Worm (Caenorhabditis elegans) whole organism, L4 larva: ENCODE results near the gene srbc-37.

Experiments
- F44E2.7 ChIP-seq: fragments of 200-800 bp; sonication (Bioruptor generic); IDR thresholded peaks from 2 replicates; pipeline ENCODE4 v2.1.2; 2022; ENCODE audit warnings: missing genetic modification characterization, missing compliant biosample characterization
- F49E8.2 ChIP-seq: sonication (generic microtip); optimal IDR thresholded peaks from 2 replicates; lab custom pipeline; 2016; ENCODE audit warnings: missing compliant biosample characterization, mild to moderate bottlenecking, missing genetic modification characterization, borderline replicate concordance
- T26A8.4 ChIP-seq: fragments of 200-800 bp; sonication (Bioruptor generic); IDR thresholded peaks from 2 replicates; pipeline ENCODE4 v1.3.6; 2022; ENCODE audit warnings: missing genetic modification characterization, missing compliant biosample characterization
- Y5F2A.4 ChIP-seq: fragments of 200-800 bp; sonication (Bioruptor generic); optimal IDR thresholded peaks from 2 replicates; lab custom pipeline; 2018; ENCODE audit warnings: mild to moderate bottlenecking, missing genetic modification characterization, missing compliant biosample characterization
- aha-1 ChIP-seq: fragments of 150-350 bp; peaks from one replicate; lab custom pipeline; 2014; ENCODE audit warnings: missing biosample characterization, missing genetic modification characterization
- aly-2 ChIP-seq: sonication (generic microtip); optimal IDR thresholded peaks from 2 replicates; lab custom pipeline; 2018; ENCODE audit warnings: missing biosample characterization, missing genetic modification characterization
- ama-1 ChIP-seq: fragments of 150-350 bp; optimal IDR thresholded peaks from 2 replicates; lab custom pipeline; 2014; ENCODE audit warnings: inconsistent platforms, mixed read lengths
- ceh-20 ChIP-seq: fragments of 200-800 bp; sonication (Bioruptor generic); IDR thresholded peaks from 2 replicates; pipeline ENCODE4 v1.3.6; 2022; ENCODE audit warnings: missing genetic modification reagents, missing genetic modification characterization, missing compliant biosample characterization
- ceh-62 ChIP-seq: sonication (generic microtip); optimal IDR thresholded peaks from 2 replicates; lab custom pipeline; 2017; ENCODE audit warnings: missing biosample characterization, missing genetic modification characterization
- cey-2 ChIP-seq: sonication (generic microtip); optimal IDR thresholded peaks from 3 replicates; lab custom pipeline; 2017; ENCODE audit warnings: missing genetic modification characterization, mild to moderate bottlenecking, missing compliant biosample characterization, antibody characterized with exemption, borderline replicate concordance; ENCODE audit not compliant: insufficient read depth
- ctbp-1 ChIP-seq: fragments of 200-800 bp; sonication (Bioruptor generic); IDR thresholded peaks from 2 replicates; pipeline ENCODE4 v1.3.6; 2022; ENCODE audit warnings: missing genetic modification reagents, missing genetic modification characterization, missing compliant biosample characterization
- daf-16 ChIP-seq, 3 experiments: sonication (generic microtip); optimal IDR thresholded peaks; 2 replicates each; lab custom pipeline; 2016 to 2017; ENCODE audit warnings: missing genetic modification characterization in 3 of 3, missing genetic modification reagents in 3 of 3, mild to moderate bottlenecking in 2 of 3, missing compliant biosample characterization in 2 of 3, missing biosample characterization in 1 of 3, moderate library complexity in 1 of 3
- daf-19 ChIP-seq: fragments of 200-800 bp; sonication (Bioruptor generic); conservative IDR thresholded peaks from 2 replicates; pipeline ENCODE4 v1.3.6; 2022; ENCODE audit warnings: missing genetic modification characterization, missing compliant biosample characterization
- daf-8 ChIP-seq: fragments of 200-800 bp; sonication (Bioruptor generic); IDR thresholded peaks from 2 replicates; pipeline ENCODE4 v1.3.6; 2022; ENCODE audit warnings: missing genetic modification characterization, missing compliant biosample characterization
- dmd-6 ChIP-seq: fragments of 200-800 bp; sonication (Bioruptor generic); IDR thresholded peaks from 2 replicates; pipeline ENCODE4 v1.3.6; 2022; ENCODE audit warnings: missing genetic modification reagents, missing genetic modification characterization, missing compliant biosample characterization
- dve-1 ChIP-seq: sonication (generic microtip); optimal IDR thresholded peaks from 2 replicates; lab custom pipeline; 2017; ENCODE audit warnings: antibody characterized with exemption, mild to moderate bottlenecking, missing genetic modification characterization, missing compliant biosample characterization; ENCODE audit not compliant: insufficient read depth
- egl-43 ChIP-seq: fragments of 200-800 bp; sonication (Bioruptor generic); IDR thresholded peaks from 2 replicates; pipeline ENCODE4 v1.3.6; 2022; ENCODE audit warnings: missing genetic modification reagents, missing genetic modification characterization, missing compliant biosample characterization
- fos-1 ChIP-seq: fragments of 150-350 bp; optimal IDR thresholded peaks from 2 replicates; lab custom pipeline; 2014; ENCODE audit warnings: missing biosample characterization, missing genetic modification characterization
- hlh-11 ChIP-seq: fragments of 200-800 bp; sonication (Bioruptor generic); optimal IDR thresholded peaks from 2 replicates; lab custom pipeline; 2018; ENCODE audit warnings: mild to moderate bottlenecking, missing genetic modification characterization, missing compliant biosample characterization
- hlh-30 ChIP-seq: sonication (generic microtip); optimal IDR thresholded peaks from 2 replicates; lab custom pipeline; 2017; ENCODE audit warnings: antibody characterized with exemption, mild to moderate bottlenecking, missing genetic modification characterization, missing compliant biosample characterization; ENCODE audit not compliant: insufficient read depth
- hmg-1.1 ChIP-seq: fragments of 200-800 bp; sonication (Bioruptor generic); IDR thresholded peaks from 2 replicates; pipeline ENCODE4 v1.3.6; 2022; ENCODE audit warnings: missing genetic modification reagents, missing genetic modification characterization, missing compliant biosample characterization
- lin-1 ChIP-seq: fragments of 200-800 bp; sonication (Bioruptor generic); IDR thresholded peaks from 2 replicates; pipeline ENCODE4 v1.3.6; 2022; ENCODE audit warnings: missing genetic modification reagents, missing genetic modification characterization, missing compliant biosample characterization
- lsy-2 ChIP-seq, 2 experiments: fragments of 150-350 bp in 1 of 2; sonication (generic microtip) in 1 of 2; optimal IDR thresholded peaks; 2 replicates each; lab custom pipeline; 2014 to 2017; ENCODE audit warnings: missing biosample characterization in 2 of 2, missing genetic modification characterization in 2 of 2
- mdl-1 ChIP-seq, 2 experiments: fragments of 150-350 bp in 1 of 2; sonication (generic microtip) in 1 of 2; optimal IDR thresholded peaks; 2 replicates each; lab custom pipeline; 2014 to 2017; ENCODE audit warnings: missing biosample characterization in 2 of 2, missing genetic modification characterization in 2 of 2
- mdt-29 ChIP-seq: fragments of 200-800 bp; sonication (Bioruptor generic); IDR thresholded peaks from 2 replicates; pipeline ENCODE4 v1.3.6; 2022; ENCODE audit warnings: missing genetic modification reagents, missing genetic modification characterization, missing compliant biosample characterization
- mep-1 ChIP-seq: fragments of 150-350 bp; sonication (generic microtip); optimal IDR thresholded peaks from 3 replicates; lab custom pipeline; 2014; ENCODE audit warnings: missing biosample characterization, missing genetic modification characterization
- mes-2 ChIP-seq: sonication (generic microtip); optimal IDR thresholded peaks from 2 replicates; lab custom pipeline; 2016; ENCODE audit warnings: missing genotype, mild to moderate bottlenecking, missing genetic modification characterization, missing compliant biosample characterization; ENCODE audit not compliant: poor library complexity, severe bottlenecking
- nhr-10 ChIP-seq: fragments of 150-350 bp; optimal IDR thresholded peaks from 2 replicates; lab custom pipeline; 2014; ENCODE audit warnings: missing biosample characterization, missing genetic modification characterization
- nhr-102 ChIP-seq: sonication (generic microtip); optimal IDR thresholded peaks from 2 replicates; lab custom pipeline; 2016; ENCODE audit warnings: mild to moderate bottlenecking, missing genetic modification characterization, moderate library complexity, missing compliant biosample characterization
- nhr-111 ChIP-seq: fragments of 200-800 bp; sonication (Bioruptor generic); optimal IDR thresholded peaks from 2 replicates; lab custom pipeline; 2018; ENCODE audit warnings: mild to moderate bottlenecking, missing genetic modification characterization, missing compliant biosample characterization
- nhr-237 ChIP-seq: sonication (generic microtip); optimal IDR thresholded peaks from 2 replicates; lab custom pipeline; 2017; ENCODE audit warnings: missing biosample characterization, missing genetic modification characterization
- nhr-28 ChIP-seq: fragments of 150-350 bp; optimal IDR thresholded peaks from 2 replicates; lab custom pipeline; 2014; ENCODE audit warnings: missing biosample characterization, missing genetic modification characterization
- nhr-41 ChIP-seq: fragments of 200-800 bp; sonication (Bioruptor generic); IDR thresholded peaks from 2 replicates; pipeline ENCODE4 v1.3.6; 2022; ENCODE audit warnings: missing genetic modification reagents, missing genetic modification characterization, missing compliant biosample characterization
- nhr-42 ChIP-seq: fragments of 200-800 bp; sonication (Bioruptor generic); IDR thresholded peaks from 2 replicates; pipeline ENCODE4 v1.3.6; 2022; ENCODE audit warnings: missing genetic modification characterization, missing compliant biosample characterization
- nhr-48 ChIP-seq: sonication (generic microtip); optimal IDR thresholded peaks from 2 replicates; lab custom pipeline; 2016; ENCODE audit warnings: mild to moderate bottlenecking, missing genetic modification characterization, missing compliant biosample characterization
- nhr-6 ChIP-seq: fragments of 150-350 bp; optimal IDR thresholded peaks from 2 replicates; lab custom pipeline; 2014; ENCODE audit warnings: missing biosample characterization, missing genetic modification characterization
- pha-4 ChIP-seq, 2 experiments: fragments of 150-350 bp in 1 of 2; fragments of 200-800 bp in 1 of 2; sonication (Bioruptor generic) in 1 of 2; IDR thresholded peaks in 1 of 2; optimal IDR thresholded peaks in 1 of 2; 2 replicates each; pipeline versions ENCODE4 v1.3.6 to Lab custom; 2014 to 2022; ENCODE audit warnings: missing genetic modification characterization in 2 of 2, missing genetic modification reagents in 2 of 2, missing biosample characterization in 1 of 2, missing compliant biosample characterization in 1 of 2
- set-16 ChIP-seq: fragments of 200-800 bp; sonication (Bioruptor generic); IDR thresholded peaks from 2 replicates; pipeline ENCODE4 v1.3.6; 2022; ENCODE audit warnings: missing genetic modification reagents, missing genetic modification characterization, missing compliant biosample characterization
- snpc-1.2 ChIP-seq: fragments of 200-800 bp; sonication (Bioruptor generic); IDR thresholded peaks from 2 replicates; pipeline ENCODE4 v1.3.6; 2022; ENCODE audit warnings: missing genetic modification reagents, missing genetic modification characterization, missing compliant biosample characterization
- spr-1 ChIP-seq: sonication (generic microtip); optimal IDR thresholded peaks from 2 replicates; lab custom pipeline; 2016; ENCODE audit warnings: mild to moderate bottlenecking, missing genetic modification characterization, missing compliant biosample characterization
- spr-3 ChIP-seq: fragments of 200-800 bp; sonication (Bioruptor generic); optimal IDR thresholded peaks from 2 replicates; lab custom pipeline; 2018; ENCODE audit warnings: mild to moderate bottlenecking, missing genetic modification characterization, missing compliant biosample characterization
- zfp-3 ChIP-seq: fragments of 200-800 bp; sonication (Bioruptor generic); conservative IDR thresholded peaks from 2 replicates; pipeline ENCODE4 v1.3.6; 2022; ENCODE audit warnings: missing genetic modification reagents, missing genetic modification characterization, missing compliant biosample characterization
- zip-11 ChIP-seq: fragments of 200-800 bp; sonication (Bioruptor generic); IDR thresholded peaks from 2 replicates; pipeline ENCODE4 v1.3.6; 2022; ENCODE audit warnings: missing genetic modification characterization, missing compliant biosample characterization

Gene srbc-37

ce11 chrV:727484-728351, 25.4 kb downstream of the srbc-37 start, which contains the start of the genes icl-1 and srh-2 (continued):
- TF ChIP-seq nhr-111 (GFP tag; lab: Kevin White, UChicago) (peak; percentile 82), F49E8.2 (tag; lab: Kevin White, UChicago) (no peak), daf-19 (GFP tag; lab: Robert Waterston, UW) (peak; percentile 68; the same call in 1 of the 2 replicates), dmd-6 (GFP tag; lab: Robert Waterston, UW) (peak; percentile 32; the same call in 1 of the 2 replicates), snpc-1.2 (GFP tag; lab: Robert Waterston, UW) (peak; percentile 58; the same call in 1 of the 2 replicates), zip-11 (GFP tag; lab: Robert Waterston, UW) (0 out of 2 replicates have a peak, but pooled peaks have one; percentile 16), aha-1 (peak; percentile 90), F44E2.7 (no peak), egl-43 (peak; percentile 73), spr-1 (tag; lab: Kevin White, UChicago) (no peak), ctbp-1 (peak; percentile 6), zfp-3 (GFP tag; lab: Robert Waterston, UW) (peak; percentile 48), daf-16 (GFP tag; optimal IDR thresholded peaks at IDR 0.05; lab: Kevin White, UChicago) (peak; percentile 50 to 83), daf-16 (tag; optimal IDR thresholded peaks at IDR 0.05; lab: Kevin White, UChicago) (peak; percentile 97), Y5F2A.4 (peak; percentile 65), hmg-1.1 (GFP tag; lab: Robert Waterston, UW) (peak; percentile 42; the same call in 1 of the 2 replicates), hlh-11 (peak; percentile 84), nhr-102 (peak; percentile 52), lsy-2 (tag; optimal IDR thresholded peaks at IDR 0.05; lab: Kevin White, UChicago) (peak in 1 of 2 experiments; percentile 47), nhr-10 (tag; lab: Kevin White, UChicago) (peak; percentile 64), hlh-30 (tag; lab: Kevin White, UChicago) (peak; percentile 62), daf-8 (no peak), nhr-6 (tag; lab: Kevin White, UChicago) (peak; percentile 60), set-16 (peak; percentile 76), lin-1 (GFP tag; lab: Robert Waterston, UW) (0 out of 2 replicates have a peak, but pooled peaks have one; percentile 23), aly-2 (no peak), mdl-1 (tag; optimal IDR thresholded peaks at IDR 0.05; lab: Kevin White, UChicago) (peak; percentile 66 to 75), dve-1 (tag; lab: Kevin White, UChicago) (peak; percentile 85), nhr-237 (tag; lab: Kevin White, UChicago) (no peak), mep-1 (peak; percentile 73), T26A8.4 (GFP tag; lab: Robert Waterston, UW) (peak; percentile 91), nhr-42 (GFP tag; lab: Robert Waterston, UW) (0 out of 2 replicates have a peak, but pooled peaks have one; percentile 46), mes-2 (tag; lab: Kevin White, UChicago) (peak; percentile 55), ceh-20 (GFP tag; lab: Robert Waterston, UW) (peak; percentile 9; the same call in 1 of the 2 replicates), nhr-41 (GFP tag; lab: Robert Waterston, UW) (no peak), ceh-62 (tag; lab: Kevin White, UChicago) (no peak), nhr-48 (tag; lab: Kevin White, UChicago) (peak; percentile 40), ama-1 (peak; percentile 95), cey-2 (no peak), mdt-29 (peak; percentile 48; the same call in 1 of the 2 replicates), pha-4 (GFP tag; IDR thresholded peaks at IDR 0.05; lab: Robert Waterston, UW) (peak; percentile 43; the same call in 1 of the 2 replicates), pha-4 (tag; optimal IDR thresholded peaks at IDR 0.05; lab: Kevin White, UChicago) (no peak), nhr-28 (tag; lab: Kevin White, UChicago) (peak; percentile 67), fos-1 (tag; lab: Kevin White, UChicago) (no peak), spr-3 (GFP tag; lab: Kevin White, UChicago) (peak; percentile 48)
